Worm (Caenorhabditis elegans) whole organism, L1 larva: ENCODE measurements around the gene C17G1.2.

ENCODE experiments used
- ama-1 ChIP-seq: fragments of 150-350 bp; optimal IDR thresholded peaks from 2 replicates; lab custom pipeline; 2014
- ceh-88 ChIP-seq: fragments of 200-800 bp; sonication (Bioruptor generic); IDR thresholded peaks from 2 replicates; pipeline ENCODE4 v1.3.6; 2022; ENCODE audit warnings: missing genetic modification characterization, missing compliant biosample characterization
- egl-27 ChIP-seq, 2 experiments: fragments of 150-350 bp in 1 of 2; sonication (generic microtip); optimal IDR thresholded peaks; 3 replicates each; lab custom pipeline; 2017 to 2018; ENCODE audit warnings: missing biosample characterization in 2 of 2, missing genetic modification characterization in 2 of 2, missing genetic modification reagents in 2 of 2
- lir-3 ChIP-seq: sonication (generic microtip); optimal IDR thresholded peaks from 2 replicates; lab custom pipeline; 2016; ENCODE audit warnings: mild to moderate bottlenecking, missing genetic modification characterization, moderate library complexity, missing compliant biosample characterization; ENCODE audit not compliant: poor library complexity

- TF ChIP-seq ama-1 (lab: Kevin White, UChicago): no peak
- no peak for TF ChIP-seq ceh-88 (GFP tag; lab: Robert Waterston, UW)
- no peak for TF ChIP-seq egl-27 (tag; optimal IDR thresholded peaks at IDR 0.05; lab: Kevin White, UChicago)
- TF ChIP-seq lir-3 (tag; lab: Kevin White, UChicago): no peak
These were observed 29.0 kb upstream of the C17G1.2 start, which contains the start of gene F21G4.1 for ce11 chrX:9892323-9892722.
